Worm (Caenorhabditis elegans) whole organism, L1 larva: ENCODE data around the gene ZC412.10.

Experiments used
- fos-1 ChIP-seq: fragments of 150-350 bp; optimal IDR thresholded peaks from 2 replicates; lab custom pipeline; 2014; ENCODE audit warnings: missing biosample characterization, missing genetic modification characterization
- irx-1 ChIP-seq: sonication (generic microtip); optimal IDR thresholded peaks from 2 replicates; lab custom pipeline; 2016; ENCODE audit warnings: missing genetic modification characterization, missing compliant biosample characterization
- jun-1 ChIP-seq: fragments of 150-350 bp; optimal IDR thresholded peaks from 2 replicates; lab custom pipeline; 2014; ENCODE audit warnings: missing biosample characterization, missing genetic modification reagents, missing genetic modification characterization
- nhr-11 ChIP-seq: fragments of 150-350 bp; optimal IDR thresholded peaks from 2 replicates; lab custom pipeline; 2014; ENCODE audit warnings: missing biosample characterization, missing genetic modification characterization
- nhr-28 ChIP-seq: fragments of 150-350 bp; optimal IDR thresholded peaks from 2 replicates; lab custom pipeline; 2014; ENCODE audit warnings: missing biosample characterization, missing genetic modification characterization
- zag-1 ChIP-seq: fragments of 150-350 bp; optimal IDR thresholded peaks from 2 replicates; lab custom pipeline; 2014; ENCODE audit warnings: missing biosample characterization, missing genetic modification characterization

- no peak for TF ChIP-seq zag-1 (tag; lab: Kevin White, UChicago)
- no peak for TF ChIP-seq fos-1 (tag; lab: Kevin White, UChicago)
- no peak for TF ChIP-seq nhr-11
- TF ChIP-seq jun-1 (tag; lab: Kevin White, UChicago) = no peak
- TF ChIP-seq nhr-28 (tag; lab: Kevin White, UChicago) = no peak
- no peak for TF ChIP-seq irx-1 (tag; lab: Kevin White, UChicago)
These were observed 18.9 kb upstream of the ZC412.10 start, which contains the start of gene mpst-3 for ce11 chrV:14895557-14895956.
